Fruit fly (Drosophila melanogaster) S2 (cell line): ENCODE results near the gene Ipk2.

Experiments
- CG8478 ChIP-seq: fragments of >200 bp; optimal IDR thresholded peaks from 2 replicates; lab custom pipeline; 2018
- CTCF ChIP-seq, 2 experiments: fragments of >200 bp; optimal IDR thresholded peaks; 2 replicates each; lab custom pipeline; 2018

dm6 chr2L:527689-528088 is 46.4 kb downstream of the Ipk2 start:
- TF ChIP-seq CG8478 (lab: Kevin White, UChicago) (no peak), CTCF (optimal IDR thresholded peaks at IDR 0.05; lab: Kevin White, UChicago) (no peak)
